Worm (Caenorhabditis elegans) whole organism, young adult: ENCODE data around the gene hlh-11.

Experiments
- B0336.3 ChIP-seq: fragments of 200-800 bp; sonication (Bioruptor generic); IDR thresholded peaks from 2 replicates; pipeline ENCODE4 v1.3.6; 2022; ENCODE audit warnings: missing genetic modification characterization, missing compliant biosample characterization
- C06A6.2 ChIP-seq: fragments of 200-800 bp; sonication (Bioruptor generic); conservative IDR thresholded peaks from 2 replicates; pipeline ENCODE4 v1.3.6; 2022; ENCODE audit warnings: missing genetic modification characterization, missing compliant biosample characterization
- C17E4.6 ChIP-seq: fragments of 200-800 bp; sonication (Bioruptor generic); IDR thresholded peaks from 2 replicates; pipeline ENCODE4 v1.3.6; 2022; ENCODE audit warnings: missing genetic modification reagents, missing genetic modification characterization, missing compliant biosample characterization
- F22D6.2 ChIP-seq: sonication (generic microtip); optimal IDR thresholded peaks from 2 replicates; lab custom pipeline; 2016; ENCODE audit warnings: mild to moderate bottlenecking, missing genetic modification characterization, missing compliant biosample characterization
- F49E8.2 ChIP-seq: sonication (generic microtip); optimal IDR thresholded peaks from 3 replicates; lab custom pipeline; 2017; ENCODE audit warnings: missing genetic modification characterization, mild to moderate bottlenecking, missing compliant biosample characterization, antibody characterized with exemption, moderate library complexity; ENCODE audit not compliant: insufficient read depth
- Y53F4B.3 ChIP-seq: fragments of 200-800 bp; sonication (Bioruptor generic); IDR thresholded peaks from 2 replicates; pipeline ENCODE4 v1.3.6; 2022; ENCODE audit warnings: missing genetic modification reagents, missing genetic modification characterization, missing compliant biosample characterization
- Y56A3A.18 ChIP-seq: fragments of 200-800 bp; sonication (Bioruptor generic); IDR thresholded peaks from 2 replicates; pipeline ENCODE4 v1.3.6; 2022; ENCODE audit warnings: missing genetic modification reagents, missing genetic modification characterization, missing compliant biosample characterization
- Y79H2A.3 ChIP-seq: fragments of 200-800 bp; sonication (Bioruptor generic); conservative IDR thresholded peaks from 2 replicates; pipeline ENCODE4 v1.3.6; 2022; ENCODE audit warnings: missing genetic modification reagents, missing genetic modification characterization, missing compliant biosample characterization
- aptf-2 ChIP-seq: fragments of 200-800 bp; sonication (Bioruptor generic); conservative IDR thresholded peaks from 2 replicates; pipeline ENCODE4 v1.3.6; 2022; ENCODE audit warnings: missing genetic modification reagents, missing genetic modification characterization, missing compliant biosample characterization
- cebp-2 ChIP-seq: fragments of 200-800 bp; sonication (Bioruptor generic); IDR thresholded peaks from 2 replicates; pipeline ENCODE4 v1.3.6; 2022; ENCODE audit warnings: missing genetic modification characterization, missing compliant biosample characterization
- ceh-27 ChIP-seq: fragments of 200-800 bp; sonication (Bioruptor generic); optimal IDR thresholded peaks from 2 replicates; lab custom pipeline; 2018; ENCODE audit warnings: mild to moderate bottlenecking, missing genetic modification characterization, moderate library complexity, missing compliant biosample characterization
- ceh-40 ChIP-seq: fragments of 200-800 bp; sonication (Bioruptor generic); IDR thresholded peaks from 2 replicates; pipeline ENCODE4 v1.3.6; 2022; ENCODE audit warnings: missing genetic modification characterization, missing compliant biosample characterization
- ceh-91 ChIP-seq: fragments of 200-800 bp; sonication (Bioruptor generic); IDR thresholded peaks from 2 replicates; pipeline ENCODE4 v1.3.6; 2022; ENCODE audit warnings: missing genetic modification reagents, missing genetic modification characterization, missing compliant biosample characterization
- die-1 ChIP-seq: sonication (generic microtip); optimal IDR thresholded peaks from 2 replicates; lab custom pipeline; 2016; ENCODE audit warnings: missing genotype, mild to moderate bottlenecking, missing genetic modification characterization, missing compliant biosample characterization
- dox-1 ChIP-seq: fragments of 200-800 bp; sonication (Bioruptor generic); IDR thresholded peaks from 2 replicates; pipeline ENCODE4 v1.3.6; 2022; ENCODE audit warnings: missing genetic modification reagents, missing genetic modification characterization, missing compliant biosample characterization
- efl-1 ChIP-seq: fragments of 150-350 bp; optimal IDR thresholded peaks from 2 replicates; lab custom pipeline; 2014; ENCODE audit warnings: missing biosample characterization, missing genetic modification reagents, missing genetic modification characterization
- egl-44 ChIP-seq: fragments of 200-800 bp; sonication (Bioruptor generic); IDR thresholded peaks from 2 replicates; pipeline ENCODE4 v1.3.6; 2022; ENCODE audit warnings: missing genetic modification reagents, missing genetic modification characterization, missing compliant biosample characterization
- him-1 ChIP-seq: sonication (generic microtip); optimal IDR thresholded peaks from 2 replicates; lab custom pipeline; 2016; ENCODE audit warnings: missing genotype, missing genetic modification reagents, missing genetic modification characterization, missing compliant biosample characterization
- hsf-1 ChIP-seq: fragments of 200-800 bp; sonication (Bioruptor generic); IDR thresholded peaks from 2 replicates; pipeline ENCODE4 v1.3.6; 2022; ENCODE audit warnings: missing genetic modification reagents, missing genetic modification characterization, missing compliant biosample characterization
- lag-1 ChIP-seq: fragments of 200-800 bp; sonication (Bioruptor generic); IDR thresholded peaks from 2 replicates; pipeline ENCODE4 v1.3.6; 2022; ENCODE audit warnings: missing genetic modification reagents, missing genetic modification characterization, missing compliant biosample characterization
- let-607 ChIP-seq, 2 experiments: fragments of 200-800 bp in 1 of 2; sonication (Bioruptor generic) in 1 of 2; sonication (generic microtip) in 1 of 2; optimal IDR thresholded peaks; 2 replicates each; lab custom pipeline; 2016 to 2018; ENCODE audit warnings: mild to moderate bottlenecking in 2 of 2, missing compliant biosample characterization in 2 of 2, missing genetic modification characterization in 2 of 2, moderate library complexity in 2 of 2, missing genotype in 1 of 2
- lin-35 ChIP-seq, 3 experiments: fragments of 150-350 bp in 2 of 3; sonication (generic microtip) in 1 of 3; optimal IDR thresholded peaks; 2 replicates each; lab custom pipeline; 2014 to 2018; ENCODE audit warnings: missing biosample characterization in 3 of 3, missing genetic modification characterization in 3 of 3, missing genetic modification reagents in 3 of 3
- lin-54 ChIP-seq: fragments of 200-800 bp; sonication (Bioruptor generic); optimal IDR thresholded peaks from 2 replicates; lab custom pipeline; 2018; ENCODE audit warnings: mild to moderate bottlenecking, missing genetic modification characterization, missing compliant biosample characterization
- lir-1 ChIP-seq: fragments of 200-800 bp; sonication (Bioruptor generic); conservative IDR thresholded peaks from 2 replicates; pipeline ENCODE4 v1.3.6; 2022; ENCODE audit warnings: missing genetic modification reagents, missing genetic modification characterization, missing compliant biosample characterization
- lsy-27 ChIP-seq: sonication (generic microtip); optimal IDR thresholded peaks from 2 replicates; lab custom pipeline; 2017; ENCODE audit warnings: missing genetic modification characterization, mild to moderate bottlenecking, missing compliant biosample characterization, antibody characterized with exemption, missing genotype, borderline replicate concordance; ENCODE audit not compliant: insufficient read depth
- mcd-1 ChIP-seq: fragments of 200-800 bp; sonication (Bioruptor generic); IDR thresholded peaks from 2 replicates; pipeline ENCODE4 v1.3.6; 2022; ENCODE audit warnings: missing genetic modification reagents, missing genetic modification characterization, missing compliant biosample characterization
- nfya-2 ChIP-seq: fragments of 200-800 bp; sonication (Bioruptor generic); IDR thresholded peaks from 2 replicates; pipeline ENCODE4 v1.3.6; 2022; ENCODE audit warnings: missing genetic modification reagents, missing genetic modification characterization, missing compliant biosample characterization
- nfyb-1 ChIP-seq: fragments of 200-800 bp; sonication (Bioruptor generic); IDR thresholded peaks from 2 replicates; pipeline ENCODE4 v1.3.6; 2022; ENCODE audit warnings: missing genetic modification reagents, missing genetic modification characterization, missing compliant biosample characterization
- nhr-120 ChIP-seq: fragments of 200-800 bp; sonication (Bioruptor generic); IDR thresholded peaks from 2 replicates; pipeline ENCODE4 v1.3.6; 2022; ENCODE audit warnings: missing genetic modification characterization, missing compliant biosample characterization
- nhr-27 ChIP-seq: fragments of 200-800 bp; sonication (Bioruptor generic); optimal IDR thresholded peaks from 2 replicates; lab custom pipeline; 2018; ENCODE audit warnings: mild to moderate bottlenecking, missing genetic modification characterization, moderate library complexity, missing compliant biosample characterization
- rcor-1 ChIP-seq: fragments of 200-800 bp; sonication (Bioruptor generic); IDR thresholded peaks from 2 replicates; pipeline ENCODE4 v1.3.6; 2022; ENCODE audit warnings: missing genetic modification reagents, missing genetic modification characterization, missing compliant biosample characterization
- rpc-1 ChIP-seq, 2 experiments: fragments of 150-350 bp in 1 of 2; sonication (generic microtip) in 1 of 2; optimal IDR thresholded peaks; 2 replicates each; lab custom pipeline; 2014 to 2018; ENCODE audit warnings: missing biosample characterization in 1 of 2, missing genetic modification characterization in 1 of 2, missing genetic modification reagents in 1 of 2, missing genotype in 1 of 2
- snpc-3.4 ChIP-seq: sonication (generic microtip); optimal IDR thresholded peaks from 2 replicates; lab custom pipeline; 2017; ENCODE audit warnings: missing genetic modification characterization, mild to moderate bottlenecking, missing compliant biosample characterization, antibody characterized with exemption, moderate library complexity, missing genotype, missing genetic modification reagents
- snpc-4 ChIP-seq, 5 experiments: fragments of 150-350 bp in 1 of 5; sonication (generic microtip) in 4 of 5; optimal IDR thresholded peaks; 2 replicates each; lab custom pipeline; 2014 to 2018; ENCODE audit warnings: missing genetic modification characterization in 5 of 5, missing biosample characterization in 3 of 5, antibody characterized with exemption in 2 of 5, mild to moderate bottlenecking in 2 of 5, missing compliant biosample characterization in 2 of 5, missing genotype in 2 of 5, moderate library complexity in 2 of 5, missing genetic modification reagents in 1 of 5
- somi-1 ChIP-seq: fragments of 200-800 bp; sonication (Bioruptor generic); optimal IDR thresholded peaks from 2 replicates; lab custom pipeline; 2018; ENCODE audit warnings: mild to moderate bottlenecking, missing genetic modification characterization, missing compliant biosample characterization
- unc-62 ChIP-seq: fragments of 150-350 bp; optimal IDR thresholded peaks from 2 replicates; lab custom pipeline; 2014; ENCODE audit warnings: missing biosample characterization, missing genetic modification reagents, missing genetic modification characterization
- xnd-1 ChIP-seq: sonication (generic microtip); optimal IDR thresholded peaks from 2 replicates; lab custom pipeline; 2016; ENCODE audit warnings: missing genotype, missing genetic modification reagents, missing genetic modification characterization, missing compliant biosample characterization
- zfh-2 ChIP-seq: fragments of 200-800 bp; sonication (Bioruptor generic); conservative IDR thresholded peaks from 2 replicates; pipeline ENCODE4 v1.3.6; 2022; ENCODE audit warnings: missing genetic modification reagents, missing genetic modification characterization, missing compliant biosample characterization
- ztf-18 ChIP-seq: sonication (generic microtip); optimal IDR thresholded peaks from 2 replicates; lab custom pipeline; 2016; ENCODE audit warnings: missing genotype, mild to moderate bottlenecking, missing genetic modification characterization, missing compliant biosample characterization
- ztf-28 ChIP-seq: fragments of 200-800 bp; sonication (Bioruptor generic); IDR thresholded peaks from 2 replicates; pipeline ENCODE4 v1.3.6; 2022; ENCODE audit warnings: missing genetic modification reagents, missing genetic modification characterization, missing compliant biosample characterization
- ztf-3 ChIP-seq: fragments of 200-800 bp; sonication (Bioruptor generic); optimal IDR thresholded peaks from 2 replicates; lab custom pipeline; 2018; ENCODE audit warnings: mild to moderate bottlenecking, missing genetic modification characterization, missing compliant biosample characterization
- ztf-6 ChIP-seq: fragments of 200-800 bp; sonication (Bioruptor generic); IDR thresholded peaks from 2 replicates; pipeline ENCODE4 v1.3.6; 2022; ENCODE audit warnings: missing genetic modification reagents, missing genetic modification characterization, missing compliant biosample characterization

The hlh-11 gene

ce11 chrIII:9619079-9619761, at the start of gene hlh-11 (continued):
- TF ChIP-seq snpc-4 (GFP tag; optimal IDR thresholded peaks at IDR 0.05; lab: Kevin White, UChicago): no peak
- peak; percentile 46 to 70 (median 64) for TF ChIP-seq snpc-4 (tag; optimal IDR thresholded peaks at IDR 0.05; lab: Kevin White, UChicago)
- peak; percentile 91 for TF ChIP-seq B0336.3 (GFP tag; lab: Robert Waterston, UW)
- TF ChIP-seq snpc-3.4 (tag; lab: Kevin White, UChicago): peak; percentile 13
- TF ChIP-seq zfh-2 (GFP tag; lab: Robert Waterston, UW): peak; percentile 98
- peak; percentile 33 for TF ChIP-seq ztf-3 (GFP tag; lab: Kevin White, UChicago)
- TF ChIP-seq die-1 (tag; lab: Kevin White, UChicago): peak; percentile 72
- TF ChIP-seq lag-1 (GFP tag; lab: Robert Waterston, UW): no peak
- no peak for TF ChIP-seq Y79H2A.3
- no peak for TF ChIP-seq cebp-2 (GFP tag; lab: Robert Waterston, UW)
- peak; percentile 87 for TF ChIP-seq somi-1 (GFP tag; lab: Kevin White, UChicago)
- TF ChIP-seq nhr-120: no peak
- no peak for TF ChIP-seq ceh-91
- peak; percentile 73 for TF ChIP-seq F22D6.2 (tag; lab: Kevin White, UChicago)
- no peak for TF ChIP-seq unc-62 (GFP tag; lab: Kevin White, UChicago)
- no peak for TF ChIP-seq rpc-1 (optimal IDR thresholded peaks at IDR 0.05; lab: Kevin White, UChicago)
- no peak for TF ChIP-seq rpc-1 (tag; optimal IDR thresholded peaks at IDR 0.05; lab: Kevin White, UChicago)
- no peak for TF ChIP-seq nfya-2 (GFP tag; lab: Robert Waterston, UW)
- TF ChIP-seq ztf-28 (GFP tag; lab: Robert Waterston, UW): no peak
- peak; percentile 69 for TF ChIP-seq C06A6.2 (GFP tag; lab: Robert Waterston, UW)
- 0 out of 2 replicates have a peak, but pooled peaks have one; percentile 4 for TF ChIP-seq ztf-6 (GFP tag; lab: Robert Waterston, UW)
- TF ChIP-seq ztf-18 (tag; lab: Kevin White, UChicago): peak; percentile 68
- TF ChIP-seq lsy-27: no peak
- peak; percentile 69 for TF ChIP-seq mcd-1 (GFP tag; lab: Robert Waterston, UW)
- 0 out of 2 replicates have a peak, but pooled peaks have one; percentile 33 for TF ChIP-seq lir-1
- no peak for TF ChIP-seq C17E4.6 (GFP tag; lab: Robert Waterston, UW)
- TF ChIP-seq egl-44 (GFP tag; lab: Robert Waterston, UW): peak; percentile 20; the same call in 1 of the 2 replicates
- TF ChIP-seq hsf-1 (GFP tag; lab: Robert Waterston, UW): 0 out of 2 replicates have a peak, but pooled peaks have one; percentile 33
- peak; percentile 75 for TF ChIP-seq dox-1 (GFP tag; lab: Robert Waterston, UW)
- TF ChIP-seq ceh-27 (GFP tag; lab: Kevin White, UChicago): peak; percentile 24
- TF ChIP-seq rcor-1 (GFP tag; lab: Robert Waterston, UW): peak; percentile 27; the same call in 1 of the 2 replicates
- TF ChIP-seq, all 124 proteins: peak for 51

- TF ChIP-seq xnd-1 (tag; lab: Kevin White, UChicago) (no peak), dox-1 (GFP tag; lab: Robert Waterston, UW) (no peak), lin-54 (GFP tag; lab: Kevin White, UChicago) (peak; percentile 28), nhr-27 (tag; lab: Kevin White, UChicago) (no peak), nfya-2 (GFP tag; lab: Robert Waterston, UW) (peak; percentile 98), lsy-27 (no peak), F49E8.2 (tag; lab: Kevin White, UChicago) (no peak), aptf-2 (GFP tag; lab: Robert Waterston, UW) (no peak), efl-1 (GFP tag; lab: Kevin White, UChicago) (peak; percentile 50), let-607 (tag; optimal IDR thresholded peaks at IDR 0.05; lab: Kevin White, UChicago) (peak; percentile 73 to 95), zfh-2 (GFP tag; lab: Robert Waterston, UW) (no peak), somi-1 (GFP tag; lab: Kevin White, UChicago) (no peak), Y53F4B.3 (GFP tag; lab: Robert Waterston, UW) (no peak), him-1 (tag; lab: Kevin White, UChicago) (no peak), Y56A3A.18 (GFP tag; lab: Robert Waterston, UW) (no peak), mcd-1 (GFP tag; lab: Robert Waterston, UW) (0 out of 2 replicates have a peak, but pooled peaks have one; percentile 12), nfyb-1 (GFP tag; lab: Robert Waterston, UW) (peak; percentile 99), lin-35 (GFP tag; optimal IDR thresholded peaks at IDR 0.05; lab: Kevin White, UChicago) (peak in 1 of 3 experiments; percentile 26), ceh-40 (no peak)
Measured at ce11 chrIII:9570869-9571268, 48.6 kb upstream of the hlh-11 start.
